Worm (Caenorhabditis elegans) whole organism, young adult: Measurements from ENCODE around the gene rcs-1.

ENCODE experiments used
- Y53F4B.3 ChIP-seq: fragments of 200-800 bp; sonication (Bioruptor generic); IDR thresholded peaks from 2 replicates; pipeline ENCODE4 v1.3.6; 2022; ENCODE audit warnings: missing genetic modification reagents, missing genetic modification characterization, missing compliant biosample characterization
- egrh-3 ChIP-seq: fragments of 200-800 bp; sonication (Bioruptor generic); IDR thresholded peaks from 2 replicates; pipeline ENCODE4 v1.3.6; 2022; ENCODE audit warnings: missing genetic modification reagents, missing genetic modification characterization, missing compliant biosample characterization
- lin-40 ChIP-seq: sonication (generic microtip); optimal IDR thresholded peaks from 2 replicates; lab custom pipeline; 2016; ENCODE audit warnings: missing genetic modification characterization, mild to moderate bottlenecking, missing compliant biosample characterization, missing genotype, missing genetic modification reagents
- pha-4 ChIP-seq: fragments of 150-350 bp; sonication (generic microtip); optimal IDR thresholded peaks from 2 replicates; lab custom pipeline; 2014; ENCODE audit warnings: missing biosample characterization, missing genetic modification reagents, missing genetic modification characterization
- somi-1 ChIP-seq: fragments of 200-800 bp; sonication (Bioruptor generic); optimal IDR thresholded peaks from 2 replicates; lab custom pipeline; 2018; ENCODE audit warnings: mild to moderate bottlenecking, missing genetic modification characterization, missing compliant biosample characterization

DNA sequence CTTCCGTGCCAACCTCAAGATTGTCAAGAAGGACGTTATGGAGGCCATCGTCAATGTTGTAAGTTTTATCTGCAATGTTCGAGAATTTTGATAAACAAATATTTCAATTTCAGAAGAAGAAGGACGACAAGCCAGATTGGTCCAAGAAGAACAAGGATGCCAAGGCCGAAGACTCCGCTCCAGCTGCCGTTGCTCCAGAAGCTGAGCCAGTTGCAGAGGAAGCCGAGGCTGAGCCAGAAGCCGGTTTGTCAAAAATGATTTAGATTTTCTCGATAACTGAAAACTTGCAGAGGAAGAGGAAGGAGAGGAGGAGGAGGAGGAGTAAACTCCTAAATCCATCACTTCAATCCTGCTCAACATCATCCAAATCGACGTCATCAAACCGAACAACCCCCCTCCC, 38.2 kb downstream of the rcs-1 start:
- TF ChIP-seq Y53F4B.3: no peak
- TF ChIP-seq lin-40 (tag; lab: Kevin White, UChicago): no peak
- no peak for TF ChIP-seq pha-4 (tag; lab: Kevin White, UChicago)
- TF ChIP-seq egrh-3: no peak
- TF ChIP-seq somi-1 (GFP tag; lab: Kevin White, UChicago): no peak
